Worm (Caenorhabditis elegans) whole organism, young adult: ENCODE results near the gene Y59E9AL.36.

Source experiments
- B0336.3 ChIP-seq: fragments of 200-800 bp; sonication (Bioruptor generic); IDR thresholded peaks from 2 replicates; pipeline ENCODE4 v1.3.6; 2022; ENCODE audit warnings: missing genetic modification characterization, missing compliant biosample characterization
- F22D6.2 ChIP-seq: sonication (generic microtip); optimal IDR thresholded peaks from 2 replicates; lab custom pipeline; 2016; ENCODE audit warnings: mild to moderate bottlenecking, missing genetic modification characterization, missing compliant biosample characterization
- F33H1.4 ChIP-seq: fragments of 200-800 bp; sonication (Bioruptor generic); IDR thresholded peaks from 2 replicates; pipeline ENCODE4 v1.3.6; 2022; ENCODE audit warnings: missing genetic modification reagents, missing genetic modification characterization, missing compliant biosample characterization
- F57A8.1 ChIP-seq: fragments of 200-800 bp; sonication (Bioruptor generic); optimal IDR thresholded peaks from 2 replicates; lab custom pipeline; 2018; ENCODE audit warnings: mild to moderate bottlenecking, missing genetic modification characterization, moderate library complexity, missing compliant biosample characterization
- K11D2.4 ChIP-seq: fragments of 200-800 bp; sonication (Bioruptor generic); IDR thresholded peaks from 2 replicates; pipeline ENCODE4 v1.3.6; 2022; ENCODE audit warnings: missing genetic modification reagents, missing genetic modification characterization, missing compliant biosample characterization
- Y53G8AR.9 ChIP-seq: fragments of 200-800 bp; sonication (Bioruptor generic); conservative IDR thresholded peaks from 2 replicates; pipeline ENCODE4 v1.3.6; 2022; ENCODE audit warnings: missing genetic modification reagents, missing genetic modification characterization, missing compliant biosample characterization
- ZK185.1 ChIP-seq: sonication (generic microtip); optimal IDR thresholded peaks from 2 replicates; lab custom pipeline; 2016; ENCODE audit warnings: mild to moderate bottlenecking, missing genetic modification characterization, missing compliant biosample characterization; ENCODE audit not compliant: poor library complexity, severe bottlenecking
- aptf-2 ChIP-seq: fragments of 200-800 bp; sonication (Bioruptor generic); conservative IDR thresholded peaks from 2 replicates; pipeline ENCODE4 v1.3.6; 2022; ENCODE audit warnings: missing genetic modification reagents, missing genetic modification characterization, missing compliant biosample characterization
- attf-3 ChIP-seq: fragments of 200-800 bp; sonication (Bioruptor generic); conservative IDR thresholded peaks from 2 replicates; pipeline ENCODE4 v1.3.6; 2022; ENCODE audit warnings: missing genetic modification reagents, missing genetic modification characterization, missing compliant biosample characterization
- attf-5 ChIP-seq: fragments of 200-800 bp; sonication (Bioruptor generic); optimal IDR thresholded peaks from 2 replicates; lab custom pipeline; 2018; ENCODE audit warnings: mild to moderate bottlenecking, missing genetic modification characterization, missing compliant biosample characterization
- attf-6 ChIP-seq: fragments of 200-800 bp; sonication (Bioruptor generic); IDR thresholded peaks from 2 replicates; pipeline ENCODE4 v1.3.6; 2022; ENCODE audit warnings: missing genetic modification reagents, missing genetic modification characterization, missing compliant biosample characterization
- bed-2 ChIP-seq: fragments of 200-800 bp; sonication (Bioruptor generic); IDR thresholded peaks from 2 replicates; pipeline ENCODE4 v1.3.6; 2022; ENCODE audit warnings: missing genetic modification reagents, missing genetic modification characterization, missing compliant biosample characterization
- ceh-27 ChIP-seq: fragments of 200-800 bp; sonication (Bioruptor generic); optimal IDR thresholded peaks from 2 replicates; lab custom pipeline; 2018; ENCODE audit warnings: mild to moderate bottlenecking, missing genetic modification characterization, moderate library complexity, missing compliant biosample characterization
- chd-7 ChIP-seq: sonication (generic microtip); optimal IDR thresholded peaks from 2 replicates; lab custom pipeline; 2016; ENCODE audit warnings: mild to moderate bottlenecking, missing genetic modification characterization, moderate library complexity, missing compliant biosample characterization
- dpff-1 ChIP-seq: sonication (generic microtip); optimal IDR thresholded peaks from 2 replicates; lab custom pipeline; 2017; ENCODE audit warnings: mild to moderate bottlenecking, missing genetic modification characterization, missing compliant biosample characterization
- efl-1 ChIP-seq: fragments of 150-350 bp; optimal IDR thresholded peaks from 2 replicates; lab custom pipeline; 2014; ENCODE audit warnings: missing biosample characterization, missing genetic modification reagents, missing genetic modification characterization
- egl-18 ChIP-seq: fragments of 200-800 bp; sonication (Bioruptor generic); IDR thresholded peaks from 2 replicates; pipeline ENCODE4 v1.3.6; 2022; ENCODE audit warnings: missing genetic modification reagents, missing genetic modification characterization, missing compliant biosample characterization
- egl-44 ChIP-seq: fragments of 200-800 bp; sonication (Bioruptor generic); IDR thresholded peaks from 2 replicates; pipeline ENCODE4 v1.3.6; 2022; ENCODE audit warnings: missing genetic modification reagents, missing genetic modification characterization, missing compliant biosample characterization
- fkh-3 ChIP-seq: sonication (generic microtip); optimal IDR thresholded peaks from 2 replicates; lab custom pipeline; 2016; ENCODE audit warnings: mild to moderate bottlenecking, missing genetic modification characterization, missing compliant biosample characterization
- hrde-1 ChIP-seq: sonication (generic microtip); optimal IDR thresholded peaks from 2 replicates; lab custom pipeline; 2016; ENCODE audit warnings: missing genetic modification characterization, mild to moderate bottlenecking, missing compliant biosample characterization, moderate library complexity, missing genotype, missing genetic modification reagents, borderline replicate concordance
- lag-1 ChIP-seq: fragments of 200-800 bp; sonication (Bioruptor generic); IDR thresholded peaks from 2 replicates; pipeline ENCODE4 v1.3.6; 2022; ENCODE audit warnings: missing genetic modification reagents, missing genetic modification characterization, missing compliant biosample characterization
- lin-54 ChIP-seq: fragments of 200-800 bp; sonication (Bioruptor generic); optimal IDR thresholded peaks from 2 replicates; lab custom pipeline; 2018; ENCODE audit warnings: mild to moderate bottlenecking, missing genetic modification characterization, missing compliant biosample characterization
- lsl-1 ChIP-seq: fragments of 200-800 bp; sonication (Bioruptor generic); optimal IDR thresholded peaks from 2 replicates; lab custom pipeline; 2018; ENCODE audit warnings: mild to moderate bottlenecking, missing genetic modification characterization, moderate library complexity, missing compliant biosample characterization
- madf-10 ChIP-seq: sonication (generic microtip); optimal IDR thresholded peaks from 2 replicates; lab custom pipeline; 2016; ENCODE audit warnings: mild to moderate bottlenecking, missing genetic modification characterization, missing compliant biosample characterization
- madf-3 ChIP-seq: fragments of 200-800 bp; sonication (Bioruptor generic); IDR thresholded peaks from 2 replicates; pipeline ENCODE4 v1.3.6; 2022; ENCODE audit warnings: missing genetic modification reagents, missing genetic modification characterization, missing compliant biosample characterization
- madf-8 ChIP-seq: fragments of 200-800 bp; sonication (Bioruptor generic); conservative IDR thresholded peaks from 2 replicates; pipeline ENCODE4 v1.3.6; 2022; ENCODE audit warnings: missing genetic modification reagents, missing genetic modification characterization, missing compliant biosample characterization
- mcd-1 ChIP-seq: fragments of 200-800 bp; sonication (Bioruptor generic); IDR thresholded peaks from 2 replicates; pipeline ENCODE4 v1.3.6; 2022; ENCODE audit warnings: missing genetic modification reagents, missing genetic modification characterization, missing compliant biosample characterization
- mes-4 ChIP-seq: sonication (generic microtip); optimal IDR thresholded peaks from 2 replicates; lab custom pipeline; 2016; ENCODE audit warnings: missing genotype, missing genetic modification characterization, missing compliant biosample characterization
- nfya-1 ChIP-seq: sonication (generic microtip); optimal IDR thresholded peaks from 2 replicates; lab custom pipeline; 2017; ENCODE audit warnings: antibody characterized with exemption, missing compliant biosample characterization, missing genetic modification characterization, borderline replicate concordance; ENCODE audit not compliant: insufficient read depth
- sea-2 ChIP-seq: fragments of 200-800 bp; sonication (Bioruptor generic); IDR thresholded peaks from 2 replicates; pipeline ENCODE4 v1.3.6; 2022; ENCODE audit warnings: missing genetic modification characterization, missing compliant biosample characterization
- snpc-1.3 ChIP-seq: sonication (generic microtip); optimal IDR thresholded peaks from 2 replicates; lab custom pipeline; 2017; ENCODE audit warnings: missing genetic modification characterization, mild to moderate bottlenecking, missing compliant biosample characterization, antibody characterized with exemption, moderate library complexity, missing genotype, missing genetic modification reagents; ENCODE audit not compliant: insufficient read depth
- snpc-3.4 ChIP-seq: sonication (generic microtip); optimal IDR thresholded peaks from 2 replicates; lab custom pipeline; 2017; ENCODE audit warnings: missing genetic modification characterization, mild to moderate bottlenecking, missing compliant biosample characterization, antibody characterized with exemption, moderate library complexity, missing genotype, missing genetic modification reagents
- tbx-9 ChIP-seq: sonication (generic microtip); optimal IDR thresholded peaks from 2 replicates; lab custom pipeline; 2016; ENCODE audit warnings: borderline replicate concordance, missing genetic modification characterization, inconsistent platforms, missing compliant biosample characterization
- tlf-1 ChIP-seq: fragments of 200-800 bp; sonication (Bioruptor generic); optimal IDR thresholded peaks from 2 replicates; lab custom pipeline; 2018; ENCODE audit warnings: mild to moderate bottlenecking, missing genetic modification characterization, missing compliant biosample characterization
- unc-130 ChIP-seq: sonication (generic microtip); optimal IDR thresholded peaks from 2 replicates; lab custom pipeline; 2016; ENCODE audit warnings: missing genetic modification reagents, missing genetic modification characterization, missing compliant biosample characterization
- unc-62 ChIP-seq: fragments of 150-350 bp; optimal IDR thresholded peaks from 2 replicates; lab custom pipeline; 2014; ENCODE audit warnings: missing biosample characterization, missing genetic modification reagents, missing genetic modification characterization
- xnd-1 ChIP-seq: sonication (generic microtip); optimal IDR thresholded peaks from 2 replicates; lab custom pipeline; 2016; ENCODE audit warnings: missing genotype, missing genetic modification reagents, missing genetic modification characterization, missing compliant biosample characterization
- zim-3 ChIP-seq: sonication (generic microtip); optimal IDR thresholded peaks from 2 replicates; lab custom pipeline; 2017; ENCODE audit warnings: mild to moderate bottlenecking, missing genetic modification characterization, moderate library complexity, missing compliant biosample characterization
- ztf-18 ChIP-seq: sonication (generic microtip); optimal IDR thresholded peaks from 2 replicates; lab custom pipeline; 2016; ENCODE audit warnings: missing genotype, mild to moderate bottlenecking, missing genetic modification characterization, missing compliant biosample characterization
- ztf-22 ChIP-seq: fragments of 200-800 bp; sonication (Bioruptor generic); optimal IDR thresholded peaks from 2 replicates; lab custom pipeline; 2018; ENCODE audit warnings: mild to moderate bottlenecking, missing genetic modification characterization, moderate library complexity, missing compliant biosample characterization
- ztf-26 ChIP-seq: sonication (generic microtip); optimal IDR thresholded peaks from 2 replicates; lab custom pipeline; 2017; ENCODE audit warnings: missing genetic modification characterization, missing compliant biosample characterization
- ztf-3 ChIP-seq: fragments of 200-800 bp; sonication (Bioruptor generic); optimal IDR thresholded peaks from 2 replicates; lab custom pipeline; 2018; ENCODE audit warnings: mild to moderate bottlenecking, missing genetic modification characterization, missing compliant biosample characterization
- ztf-6 ChIP-seq: fragments of 200-800 bp; sonication (Bioruptor generic); IDR thresholded peaks from 2 replicates; pipeline ENCODE4 v1.3.6; 2022; ENCODE audit warnings: missing genetic modification reagents, missing genetic modification characterization, missing compliant biosample characterization

Gene Y59E9AL.36

ce11 chrIV:5204573-5204972 lies 4.7 kb downstream of the Y59E9AL.36 start, which contains the start of gene tni-4:
TSS of gene tni-4 (plus strand) at chrIV:5204591.
- TF ChIP-seq xnd-1 (tag; lab: Kevin White, UChicago) (no peak), madf-3 (GFP tag; lab: Robert Waterston, UW) (no peak), lin-54 (GFP tag; lab: Kevin White, UChicago) (no peak), F33H1.4 (GFP tag; lab: Robert Waterston, UW) (no peak), ztf-26 (tag; lab: Kevin White, UChicago) (no peak), B0336.3 (no peak), snpc-3.4 (tag; lab: Kevin White, UChicago) (no peak), ztf-18 (tag; lab: Kevin White, UChicago) (no peak), chd-7 (tag; lab: Kevin White, UChicago) (no peak), madf-10 (tag; lab: Kevin White, UChicago) (no peak)

ce11 chrIV:5202575-5202974 lies 6.7 kb downstream of the Y59E9AL.36 start:
- TF ChIP-seq tlf-1 (GFP tag; lab: Kevin White, UChicago) (no peak), mes-4 (no peak), efl-1 (GFP tag; lab: Kevin White, UChicago) (no peak), zim-3 (tag; lab: Kevin White, UChicago) (no peak), snpc-1.3 (tag; lab: Kevin White, UChicago) (no peak), madf-3 (GFP tag; lab: Robert Waterston, UW) (no peak)

- TF ChIP-seq sea-2 (no peak), ztf-22 (GFP tag; lab: Kevin White, UChicago) (no peak), tbx-9 (tag; lab: Kevin White, UChicago) (no peak), aptf-2 (GFP tag; lab: Robert Waterston, UW) (no peak), egl-44 (GFP tag; lab: Robert Waterston, UW) (no peak), dpff-1 (no peak), lsl-1 (GFP tag; lab: Kevin White, UChicago) (no peak), ceh-27 (no peak), nfya-1 (no peak), ZK185.1 (no peak), xnd-1 (tag; lab: Kevin White, UChicago) (no peak), madf-8 (no peak), hrde-1 (tag; lab: Kevin White, UChicago) (no peak), Y53G8AR.9 (GFP tag; lab: Robert Waterston, UW) (no peak)
- TF ChIP-seq, all 124 proteins: peak for 0
Observed at ce11 chrIV:5200813-5201212, 8.5 kb downstream of the Y59E9AL.36 start.

DNA sequence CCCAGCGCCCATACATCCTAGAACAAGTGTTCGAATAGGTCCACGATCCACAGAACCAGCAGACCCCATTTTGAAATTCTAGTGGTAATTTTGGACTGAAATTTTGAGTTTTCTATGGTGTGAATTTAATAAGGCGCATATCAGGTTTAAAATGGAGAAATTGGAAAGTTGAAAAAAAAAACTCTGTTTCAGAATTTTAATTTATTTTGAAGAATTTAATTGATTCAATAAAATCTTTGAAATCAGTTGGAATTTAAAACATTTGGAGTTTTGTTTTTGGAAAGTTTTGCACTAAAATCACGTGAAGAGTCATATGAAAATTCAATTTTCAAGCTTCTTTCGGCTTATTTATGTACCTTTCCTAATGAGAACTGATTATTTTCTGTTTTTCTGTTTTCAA lies 13.8 kb downstream of the Y59E9AL.36 start, which contains the start of gene gpa-18:
gpa-18 (minus strand) TSS at position 101 of the 400 bp plus-strand sequence.
- no peak for TF ChIP-seq mes-4
- TF ChIP-seq ztf-6: no peak
- no peak for TF ChIP-seq K11D2.4 (GFP tag; lab: Robert Waterston, UW)
- no peak for TF ChIP-seq ztf-3 (GFP tag; lab: Kevin White, UChicago)
- no peak for TF ChIP-seq bed-2
- no peak for TF ChIP-seq attf-6 (GFP tag; lab: Robert Waterston, UW)
- TF ChIP-seq F22D6.2: no peak
- no peak for TF ChIP-seq attf-5
- TF ChIP-seq unc-62: no peak
- no peak for TF ChIP-seq attf-3 (GFP tag; lab: Robert Waterston, UW)
- TF ChIP-seq ztf-18 (tag; lab: Kevin White, UChicago): no peak
- no peak for TF ChIP-seq unc-130
- TF ChIP-seq egl-18: no peak
- no peak for TF ChIP-seq fkh-3 (tag; lab: Kevin White, UChicago)
- no peak for TF ChIP-seq mcd-1 (GFP tag; lab: Robert Waterston, UW)
- no peak for TF ChIP-seq F57A8.1 (GFP tag; lab: Kevin White, UChicago)
- TF ChIP-seq lag-1 (GFP tag; lab: Robert Waterston, UW): no peak
